Worm (Caenorhabditis elegans) whole organism, L2 larva: ENCODE results near the gene H20E11.2.

Experiments used
- nhr-237 ChIP-seq: fragments of 150-350 bp; optimal IDR thresholded peaks from 2 replicates; lab custom pipeline; 2014; ENCODE audit warnings: missing biosample characterization, missing genetic modification characterization
- nhr-25 ChIP-seq: fragments of 150-350 bp; sonication (generic microtip); optimal IDR thresholded peaks from 3 replicates; lab custom pipeline; 2014; ENCODE audit warnings: missing biosample characterization, missing genetic modification characterization
- unc-62 ChIP-seq: fragments of 150-350 bp; optimal IDR thresholded peaks from 2 replicates; lab custom pipeline; 2014; ENCODE audit warnings: missing biosample characterization, missing genetic modification reagents, missing genetic modification characterization
- zag-1 ChIP-seq: fragments of 150-350 bp; optimal IDR thresholded peaks from 2 replicates; lab custom pipeline; 2014; ENCODE audit warnings: missing biosample characterization, missing genetic modification characterization
- ztf-11 ChIP-seq: sonication (generic microtip); optimal IDR thresholded peaks from 2 replicates; lab custom pipeline; 2017; ENCODE audit warnings: missing biosample characterization, missing genetic modification characterization

ce11 chrIV:6804815-6805214, 22.8 kb upstream of the H20E11.2 start, which contains the start of gene C17H12.37:
- TF ChIP-seq zag-1 (tag; lab: Kevin White, UChicago) (no peak), unc-62 (GFP tag; lab: Kevin White, UChicago) (no peak), nhr-237 (no peak), nhr-25 (no peak), ztf-11 (tag; lab: Kevin White, UChicago) (no peak)
